Worm (Caenorhabditis elegans) whole organism, mixed stage, embryonic: ENCODE measurements around the gene med-2.

ENCODE experiments used
- M03D4.4 ChIP-seq: sonication (generic microtip); optimal IDR thresholded peaks from 2 replicates; lab custom pipeline; 2017; ENCODE audit warnings: mild to moderate bottlenecking, missing genetic modification characterization, missing compliant biosample characterization
- bed-3 ChIP-seq: fragments of 200-800 bp; sonication (Bioruptor generic); optimal IDR thresholded peaks from 3 replicates; lab custom pipeline; 2018; ENCODE audit warnings: mild to moderate bottlenecking, missing genetic modification characterization, moderate library complexity, missing compliant biosample characterization
- blmp-1 ChIP-seq: fragments of 150-350 bp; optimal IDR thresholded peaks from 2 replicates; lab custom pipeline; 2014; ENCODE audit warnings: missing biosample characterization, missing genetic modification characterization
- ceh-39 ChIP-seq: fragments of 150-350 bp; optimal IDR thresholded peaks from 2 replicates; lab custom pipeline; 2014; ENCODE audit warnings: missing biosample characterization, missing genetic modification characterization
- ceh-43 ChIP-seq: fragments of 200-800 bp; sonication (Bioruptor generic); optimal IDR thresholded peaks from 2 replicates; lab custom pipeline; 2018; ENCODE audit warnings: mild to moderate bottlenecking, missing genetic modification characterization, moderate library complexity, missing compliant biosample characterization
- ces-1 ChIP-seq: fragments of 150-350 bp; optimal IDR thresholded peaks from 2 replicates; lab custom pipeline; 2014; ENCODE audit warnings: missing biosample characterization, missing genetic modification reagents, missing genetic modification characterization
- drap-1 ChIP-seq: fragments of 200-800 bp; sonication (Bioruptor generic); optimal IDR thresholded peaks from 3 replicates; lab custom pipeline; 2018; ENCODE audit warnings: mild to moderate bottlenecking, missing genetic modification characterization, missing compliant biosample characterization
- elt-1 ChIP-seq: sonication (generic microtip); optimal IDR thresholded peaks from 2 replicates; lab custom pipeline; 2017; ENCODE audit warnings: missing genetic modification characterization, mild to moderate bottlenecking, missing compliant biosample characterization, antibody characterized with exemption, moderate library complexity, borderline replicate concordance; ENCODE audit not compliant: insufficient read depth
- elt-3 ChIP-seq: fragments of 150-350 bp; optimal IDR thresholded peaks from 2 replicates; lab custom pipeline; 2014; ENCODE audit warnings: missing biosample characterization, missing genetic modification characterization
- flh-1 ChIP-seq: fragments of 200-800 bp; sonication (Bioruptor generic); optimal IDR thresholded peaks from 2 replicates; lab custom pipeline; 2018; ENCODE audit warnings: mild to moderate bottlenecking, missing genetic modification characterization, moderate library complexity, missing compliant biosample characterization
- ham-2 ChIP-seq: fragments of 200-800 bp; sonication (Bioruptor generic); optimal IDR thresholded peaks from 2 replicates; lab custom pipeline; 2018; ENCODE audit warnings: mild to moderate bottlenecking, missing genetic modification characterization, missing compliant biosample characterization
- hlh-1 ChIP-seq: fragments of 150-350 bp; optimal IDR thresholded peaks from 2 replicates; lab custom pipeline; 2014; ENCODE audit warnings: missing biosample characterization, missing genetic modification reagents, missing genetic modification characterization
- lin-13 ChIP-seq: fragments of 150-350 bp; optimal IDR thresholded peaks from 2 replicates; lab custom pipeline; 2014; ENCODE audit warnings: missing biosample characterization, missing genetic modification characterization
- lin-32 ChIP-seq: fragments of 200-800 bp; sonication (Bioruptor generic); optimal IDR thresholded peaks from 2 replicates; lab custom pipeline; 2018; ENCODE audit warnings: mild to moderate bottlenecking, missing genetic modification characterization, missing compliant biosample characterization
- lsy-2 ChIP-seq: fragments of 150-350 bp; optimal IDR thresholded peaks from 2 replicates; lab custom pipeline; 2014; ENCODE audit warnings: missing biosample characterization, missing genetic modification characterization
- mab-5 ChIP-seq: fragments of 150-350 bp; optimal IDR thresholded peaks from 2 replicates; lab custom pipeline; 2014; ENCODE audit warnings: missing biosample characterization, missing genetic modification characterization
- mep-1 ChIP-seq: fragments of 150-350 bp; optimal IDR thresholded peaks from 2 replicates; lab custom pipeline; 2017; ENCODE audit warnings: missing biosample characterization, missing genetic modification reagents, missing genetic modification characterization, inconsistent platforms
- nhr-12 ChIP-seq: fragments of 150-350 bp; optimal IDR thresholded peaks from 2 replicates; lab custom pipeline; 2014; ENCODE audit warnings: missing biosample characterization, missing genetic modification characterization
- nhr-2 ChIP-seq: fragments of 150-350 bp; optimal IDR thresholded peaks from 2 replicates; lab custom pipeline; 2014; ENCODE audit warnings: missing biosample characterization, missing genetic modification characterization
- nhr-237 ChIP-seq: fragments of 150-350 bp; optimal IDR thresholded peaks from 2 replicates; lab custom pipeline; 2014; ENCODE audit warnings: missing biosample characterization, missing genetic modification characterization
- nhr-28 ChIP-seq: fragments of 150-350 bp; optimal IDR thresholded peaks from 2 replicates; lab custom pipeline; 2014; ENCODE audit warnings: missing biosample characterization, missing genetic modification characterization
- nhr-76 ChIP-seq: sonication (generic microtip); optimal IDR thresholded peaks from 2 replicates; lab custom pipeline; 2017; ENCODE audit warnings: missing biosample characterization, missing genetic modification characterization
- pha-4 ChIP-seq: fragments of 150-350 bp; optimal IDR thresholded peaks from 2 replicates; lab custom pipeline; 2018; ENCODE audit warnings: missing biosample characterization, missing genetic modification reagents, missing genetic modification characterization
- sptf-1 ChIP-seq: sonication (generic microtip); optimal IDR thresholded peaks from 2 replicates; lab custom pipeline; 2017; ENCODE audit warnings: mild to moderate bottlenecking, missing genetic modification characterization, moderate library complexity, missing compliant biosample characterization
- tbx-8 ChIP-seq: fragments of 200-800 bp; sonication (Bioruptor generic); optimal IDR thresholded peaks from 2 replicates; lab custom pipeline; 2018; ENCODE audit warnings: mild to moderate bottlenecking, missing genetic modification characterization, moderate library complexity, missing compliant biosample characterization
- unc-39 ChIP-seq: fragments of 150-350 bp; optimal IDR thresholded peaks from 2 replicates; lab custom pipeline; 2014; ENCODE audit warnings: missing biosample characterization, missing genetic modification characterization
- ztf-11 ChIP-seq: fragments of 150-350 bp; optimal IDR thresholded peaks from 2 replicates; lab custom pipeline; 2014; ENCODE audit warnings: missing biosample characterization, missing genetic modification characterization

Gene med-2

DNA sequence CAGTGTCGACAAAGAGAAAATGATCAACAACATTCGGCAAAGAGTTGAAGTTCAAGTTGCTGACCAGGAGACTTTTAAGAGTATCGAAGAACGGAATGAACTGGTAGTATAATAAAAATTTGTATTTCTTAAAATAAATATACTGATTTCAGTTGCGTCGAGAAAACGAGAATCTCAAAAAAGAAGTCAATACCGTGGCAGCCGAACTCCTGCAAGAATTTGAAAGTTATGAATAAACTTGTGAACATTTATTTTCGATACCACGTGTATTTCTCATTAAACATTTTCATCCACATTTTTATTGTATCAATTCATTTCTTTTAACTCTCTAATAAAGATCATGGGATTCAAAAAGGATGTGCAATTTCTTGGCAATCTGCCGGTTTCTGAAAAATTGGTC, 14.3 kb upstream of the med-2 start, which contains the start of gene K04C2.8:
Gene K04C2.8, plus strand, starts transcription at position 301 of the 400 bp plus-strand sequence.
- TF ChIP-seq pha-4 (tag; lab: Kevin White, UChicago) (no peak), mep-1 (tag; lab: Kevin White, UChicago) (no peak), sptf-1 (tag; lab: Kevin White, UChicago) (no peak), elt-3 (tag; lab: Kevin White, UChicago) (no peak), ham-2 (GFP tag; lab: Kevin White, UChicago) (no peak), nhr-237 (no peak), nhr-28 (tag; lab: Kevin White, UChicago) (no peak), ztf-11 (tag; lab: Kevin White, UChicago) (no peak), unc-39 (no peak), ceh-39 (tag; lab: Kevin White, UChicago) (no peak), mab-5 (tag; lab: Kevin White, UChicago) (no peak)
- TF ChIP-seq, all 35 proteins: peak for 0

ce11 chrIII:6871067-6871466, 13.2 kb upstream of the med-2 start:
- TF ChIP-seq lin-13 (tag; lab: Kevin White, UChicago): no peak
- no peak for TF ChIP-seq bed-3 (GFP tag; lab: Kevin White, UChicago)
- TF ChIP-seq nhr-28 (tag; lab: Kevin White, UChicago): no peak
- TF ChIP-seq mab-5 (tag; lab: Kevin White, UChicago): no peak
- TF ChIP-seq ztf-11 (tag; lab: Kevin White, UChicago): no peak
- no peak for TF ChIP-seq lin-32
- no peak for TF ChIP-seq tbx-8 (GFP tag; lab: Kevin White, UChicago)

- peak; percentile 52 for TF ChIP-seq hlh-1
- no peak for TF ChIP-seq mab-5 (tag; lab: Kevin White, UChicago)
- TF ChIP-seq M03D4.4 (tag; lab: Kevin White, UChicago): no peak
- TF ChIP-seq lsy-2 (tag; lab: Kevin White, UChicago): no peak
- peak; percentile 46 for TF ChIP-seq nhr-2 (tag; lab: Kevin White, UChicago)
Measured at ce11 chrIII:6871668-6872067, 12.6 kb upstream of the med-2 start.

ce11 chrIII:6872534-6873150, 11.7 kb upstream of the med-2 start, which contains the start of gene K04C2.3:
Gene K04C2.3, plus strand, starts transcription at chrIII:6873089.
- TF ChIP-seq ceh-39 (tag; lab: Kevin White, UChicago) (no peak), lin-32 (no peak), sptf-1 (tag; lab: Kevin White, UChicago) (no peak), ces-1 (GFP tag; lab: Kevin White, UChicago) (no peak), hlh-1 (no peak), nhr-76 (tag; lab: Kevin White, UChicago) (no peak), pha-4 (tag; lab: Kevin White, UChicago) (no peak), lin-13 (tag; lab: Kevin White, UChicago) (no peak), drap-1 (GFP tag; lab: Kevin White, UChicago) (no peak), ztf-11 (tag; lab: Kevin White, UChicago) (no peak), mab-5 (tag; lab: Kevin White, UChicago) (no peak), blmp-1 (tag; lab: Kevin White, UChicago) (no peak), flh-1 (GFP tag; lab: Kevin White, UChicago) (no peak), ham-2 (GFP tag; lab: Kevin White, UChicago) (no peak)
- TF ChIP-seq, all 35 proteins: peak for 0

- TF ChIP-seq nhr-237 (no peak), lin-13 (tag; lab: Kevin White, UChicago) (no peak), nhr-12 (tag; lab: Kevin White, UChicago) (no peak), ces-1 (GFP tag; lab: Kevin White, UChicago) (no peak), elt-1 (tag; lab: Kevin White, UChicago) (no peak), pha-4 (tag; lab: Kevin White, UChicago) (no peak), M03D4.4 (tag; lab: Kevin White, UChicago) (no peak), ztf-11 (tag; lab: Kevin White, UChicago) (no peak), ceh-43 (GFP tag; lab: Kevin White, UChicago) (no peak), bed-3 (GFP tag; lab: Kevin White, UChicago) (no peak), mab-5 (tag; lab: Kevin White, UChicago) (no peak), ham-2 (GFP tag; lab: Kevin White, UChicago) (no peak), blmp-1 (tag; lab: Kevin White, UChicago) (no peak), nhr-76 (tag; lab: Kevin White, UChicago) (no peak)
Measured at ce11 chrIII:6873724-6874123, 10.6 kb upstream of the med-2 start.
